Fruit fly (Drosophila melanogaster) whole organism, pupa: Measurements from ENCODE around the gene Exn.
A peak's percentile ranks its signal among the peaks of the same experiment; 100 is the strongest.

Experiments used
- CG10348 ChIP-seq: fragments of 200-800 bp; sonication (Bioruptor generic); IDR thresholded peaks from 2 replicates; pipeline ENCODE4 v1.3.6; 2022; ENCODE audit warnings: missing biosample characterization, missing genetic modification characterization
- CG13204 ChIP-seq: fragments of 200-800 bp; sonication (Bioruptor generic); optimal IDR thresholded peaks from 2 replicates; lab custom pipeline; 2018; ENCODE audit warnings: missing biosample characterization, mild to moderate bottlenecking, missing genetic modification characterization, moderate library complexity
- CG14655 ChIP-seq: fragments of 200-800 bp; sonication (Bioruptor generic); optimal IDR thresholded peaks from 3 replicates; lab custom pipeline; 2017; ENCODE audit warnings: mild to moderate bottlenecking, missing biosample characterization, missing genetic modification reagents, missing genetic modification characterization
- CG32121 ChIP-seq: fragments of 200-800 bp; sonication (Bioruptor generic); IDR thresholded peaks from 2 replicates; pipeline ENCODE4 v1.3.6; 2022; ENCODE audit warnings: missing biosample characterization, missing genetic modification characterization
- CG4496 ChIP-seq: fragments of 200-800 bp; sonication (Bioruptor generic); IDR thresholded peaks from 3 replicates; pipeline ENCODE4 v1.3.6; 2022; ENCODE audit warnings: missing biosample characterization, missing genetic modification characterization
- CG9948 ChIP-seq: fragments of 200-800 bp; sonication (Bioruptor generic); optimal IDR thresholded peaks from 2 replicates; lab custom pipeline; 2018; ENCODE audit warnings: missing biosample characterization, mild to moderate bottlenecking, missing genetic modification characterization, moderate library complexity
- D1 ChIP-seq: fragments of 200-800 bp; sonication (Bioruptor generic); optimal IDR thresholded peaks from 2 replicates; lab custom pipeline; 2018; ENCODE audit warnings: missing biosample characterization, mild to moderate bottlenecking, missing genetic modification characterization, moderate library complexity
- Ets98B ChIP-seq: fragments of 200-800 bp; sonication (Bioruptor generic); IDR thresholded peaks from 2 replicates; pipeline ENCODE4 v1.3.6; 2022; ENCODE audit warnings: missing biosample characterization, missing genetic modification characterization
- Pif1B ChIP-seq: fragments of 200-800 bp; sonication (Bioruptor generic); optimal IDR thresholded peaks from 3 replicates; lab custom pipeline; 2016; ENCODE audit warnings: missing biosample characterization, missing genetic modification characterization
- Snoo ChIP-seq: fragments of 200-800 bp; sonication (Bioruptor generic); optimal IDR thresholded peaks from 3 replicates; lab custom pipeline; 2017; ENCODE audit warnings: missing biosample characterization, mild to moderate bottlenecking, missing genetic modification characterization, inconsistent platforms
- gl ChIP-seq: fragments of 200-800 bp; sonication (Bioruptor generic); optimal IDR thresholded peaks from 2 replicates; lab custom pipeline; 2018; ENCODE audit warnings: missing biosample characterization, mild to moderate bottlenecking, missing genetic modification characterization
- rn ChIP-seq: fragments of 200-800 bp; sonication (Bioruptor generic); IDR thresholded peaks from 2 replicates; pipeline ENCODE4 v1.3.6; 2022; ENCODE audit warnings: missing biosample characterization, missing genetic modification characterization

The Exn gene

DNA sequence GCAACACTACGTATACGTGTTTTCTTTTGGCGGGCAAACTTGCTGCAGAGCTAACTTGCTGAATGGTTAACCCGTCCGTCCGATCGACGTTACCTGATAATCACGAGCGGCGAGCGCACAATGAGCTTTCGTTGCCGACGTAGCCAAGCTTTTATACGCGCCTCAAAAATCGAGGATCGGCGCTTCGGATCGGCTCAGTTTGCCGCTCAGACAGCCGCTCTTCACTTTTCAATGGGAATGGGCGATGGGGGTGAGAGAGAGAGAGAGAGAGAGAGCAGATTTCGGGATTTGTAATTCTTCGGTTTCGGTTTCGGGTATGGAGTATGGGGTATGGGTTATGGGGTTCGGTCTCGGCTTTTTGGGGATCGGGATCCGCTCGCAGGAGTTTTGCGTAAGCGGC lies 62.2 kb downstream of the Exn start, which contains the start of gene Ilp8:
Ilp8 (minus strand) TSS at position 110 of the 400 bp plus-strand sequence.
- TF ChIP-seq D1 (tag; lab: Kevin White, UChicago) (no peak), Pif1B (GFP tag; lab: Kevin White, UChicago) (no peak), CG4496 (GFP tag; lab: Robert Waterston, UW) (0 out of 3 replicates have a peak, but pooled peaks have one; percentile 36), Ets98B (GFP tag; lab: Robert Waterston, UW) (peak; percentile 12; the same call in 1 of the 2 replicates), CG10348 (GFP tag; lab: Robert Waterston, UW) (no peak)

DNA sequence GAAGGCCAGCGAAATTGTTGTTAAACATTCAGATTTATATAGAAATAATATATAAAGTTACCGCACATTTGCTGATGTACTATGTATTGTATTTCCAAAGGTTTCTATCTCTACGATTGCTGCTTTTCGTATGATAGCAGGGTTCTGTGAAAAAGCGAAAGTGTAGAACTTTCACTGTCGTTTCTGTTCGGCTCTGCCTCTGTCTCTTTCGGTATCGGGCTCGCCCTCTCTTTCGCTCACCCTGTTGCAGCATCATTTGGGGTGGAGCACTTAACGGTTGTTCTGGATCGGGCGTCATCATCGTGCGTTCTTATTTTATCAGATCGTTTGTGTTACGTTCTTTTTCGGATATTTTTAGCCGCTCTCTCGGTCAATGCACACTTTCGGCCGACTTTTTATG lies 63.5 kb downstream of the Exn start:
- TF ChIP-seq gl (tag; lab: Kevin White, UChicago) (no peak), rn (GFP tag; lab: Robert Waterston, UW) (no peak), CG9948 (tag; lab: Kevin White, UChicago) (no peak), CG14655 (no peak), Snoo (peak; percentile 32)

DNA sequence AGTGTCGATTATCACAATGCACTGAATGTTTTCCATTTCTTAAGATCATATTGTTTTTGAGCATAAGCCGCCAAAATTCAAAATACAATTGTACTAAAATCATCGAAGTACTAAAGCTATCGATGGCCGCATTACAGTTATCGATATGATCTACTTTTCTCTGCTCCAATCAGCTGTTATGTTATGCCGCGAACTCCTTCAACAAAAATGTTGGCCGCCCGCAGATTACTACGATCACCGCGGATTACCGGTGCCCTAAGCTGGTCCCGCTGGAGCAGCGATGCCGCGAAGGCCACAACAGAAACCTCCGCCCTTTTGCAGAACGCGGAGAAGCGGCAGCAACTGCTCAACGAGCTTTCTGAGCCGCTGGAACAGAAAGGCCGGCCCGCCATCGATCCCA lies 65.7 kb downstream of the Exn start, which contains the start of gene beg:
beg (plus strand) TSS at position 177 of the 400 bp plus-strand sequence.
- no peak for TF ChIP-seq CG32121 (GFP tag; lab: Robert Waterston, UW)
- no peak for TF ChIP-seq CG13204 (GFP tag; lab: Kevin White, UChicago)

DNA sequence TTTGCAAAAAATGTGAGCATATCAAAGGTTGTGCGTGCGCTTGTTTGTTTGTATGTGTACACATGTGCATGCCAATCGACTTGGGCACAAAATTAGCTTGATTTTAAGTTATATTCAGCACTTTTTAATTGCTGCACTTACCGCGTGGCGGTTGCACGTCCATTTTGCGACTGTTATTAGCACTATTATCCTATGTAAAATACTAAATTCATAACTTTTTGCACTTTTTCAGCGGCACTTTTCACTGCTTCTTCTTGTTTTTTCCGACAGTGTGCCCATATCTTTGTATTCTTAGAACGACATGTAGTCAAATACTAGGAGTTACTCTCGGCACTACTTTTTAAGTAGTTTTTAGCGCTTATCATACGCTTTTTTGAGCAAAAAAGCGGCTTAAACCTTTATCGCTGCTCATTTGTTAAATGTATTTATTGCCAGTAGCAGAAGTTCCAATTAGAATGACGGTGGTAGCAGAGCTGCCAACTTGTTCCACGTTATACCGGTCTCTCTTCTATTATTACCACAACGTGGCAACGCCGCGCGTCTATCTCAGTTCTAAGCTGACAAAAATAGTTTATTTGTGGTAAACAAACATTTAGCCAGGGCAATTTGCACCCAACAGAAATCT lies 72.6 kb downstream of the Exn start, which contains the start of the genes scaf6 and Papst2:
scaf6 (minus strand) TSS at position 278 of the 625 bp plus-strand sequence.
Papst2 (plus strand) TSS at position 501 of the 625 bp plus-strand sequence.
- TF ChIP-seq CG10348 (GFP tag; lab: Robert Waterston, UW): no peak
- TF ChIP-seq Snoo: peak; percentile 8
- TF ChIP-seq, all 21 proteins: peak for 1
